Fruit fly (Drosophila melanogaster): ENCODE measurements around the gene hec.
A peak's percentile ranks its signal among the peaks of the same experiment; 100 is the strongest.

Gene hec

DNA sequence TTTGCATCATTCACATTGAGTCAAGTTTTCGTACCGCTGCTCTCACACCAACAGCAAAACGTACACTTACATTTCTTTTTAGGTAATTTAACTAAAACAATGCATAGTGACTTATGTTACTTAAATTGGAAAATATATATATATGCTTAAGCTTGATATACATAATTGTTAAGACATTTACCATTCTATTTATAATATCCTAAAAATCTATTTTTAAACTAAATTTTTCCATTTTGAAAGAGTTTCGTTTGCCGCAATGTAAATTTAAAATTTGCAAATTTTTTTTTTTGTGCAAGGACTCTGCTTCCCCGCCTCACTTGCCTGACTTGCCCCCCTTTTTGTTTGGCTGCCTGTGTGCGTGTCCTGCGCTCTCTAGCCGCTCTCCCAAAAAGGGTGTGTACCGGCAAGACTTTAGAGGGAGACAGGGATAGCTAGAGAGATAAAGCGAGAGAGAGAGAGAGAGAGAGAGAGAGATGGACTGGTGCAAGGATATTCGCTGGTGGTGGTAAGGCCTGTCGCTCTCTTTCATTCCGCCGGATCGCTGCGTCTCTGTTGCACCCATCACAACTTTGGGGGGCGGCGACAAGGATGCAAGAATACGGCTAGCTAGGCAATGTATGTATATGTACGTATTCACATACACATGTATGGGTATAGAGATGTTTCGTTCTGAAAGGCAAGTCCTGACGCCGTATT lies 19.3 kb downstream of the hec start (continued):
- TF ChIP-seq CG9215 (GFP tag; IDR thresholded peaks at IDR 0.05): no peak
- TF ChIP-seq CG10274 (GFP tag; optimal IDR thresholded peaks at IDR 0.05): no peak
- no peak for TF ChIP-seq CG5245 (GFP tag; optimal IDR thresholded peaks at IDR 0.05)
- TF ChIP-seq CG17361 (GFP tag; IDR thresholded peaks at IDR 0.05): peak; percentile 56
- peak; percentile 55 for TF ChIP-seq fd96Cb (tag; optimal IDR thresholded peaks at IDR 0.05)
- no peak; the same call in 1 of the 2 replicates for TF ChIP-seq sisA (GFP tag; IDR thresholded peaks at IDR 0.05)
- TF ChIP-seq CG11247 (GFP tag; IDR thresholded peaks at IDR 0.05): no peak
- no peak for TF ChIP-seq CG11560 (tag; IDR thresholded peaks at IDR 0.05)
- no peak for TF ChIP-seq bigmax (GFP tag; optimal IDR thresholded peaks at IDR 0.05)
- no peak for TF ChIP-seq CG4854 (GFP tag; optimal IDR thresholded peaks at IDR 0.05)
- TF ChIP-seq CG2202 (tag; optimal IDR thresholded peaks at IDR 0.05): no peak
- TF ChIP-seq NfI (GFP tag; optimal IDR thresholded peaks at IDR 0.05): peak; percentile 4
- TF ChIP-seq CG17568 (GFP tag; optimal IDR thresholded peaks at IDR 0.05): no peak
- no peak for TF ChIP-seq CG12942 (GFP tag; optimal IDR thresholded peaks at IDR 0.05)
- TF ChIP-seq NC2β (GFP tag; optimal IDR thresholded peaks at IDR 0.05): no peak
- peak; percentile 54 for TF ChIP-seq yki (optimal IDR thresholded peaks at IDR 0.05)
- no peak for TF ChIP-seq Sry-δ (GFP tag; optimal IDR thresholded peaks at IDR 0.05)
- TF ChIP-seq CG11723 (GFP tag; optimal IDR thresholded peaks at IDR 0.05): no peak
- TF ChIP-seq CG7556 (GFP tag; optimal IDR thresholded peaks at IDR 0.05): peak; percentile 69
- no peak for TF ChIP-seq sima (GFP tag; optimal IDR thresholded peaks at IDR 0.05)
- peak; percentile 44 for TF ChIP-seq CG6854 (GFP tag; optimal IDR thresholded peaks at IDR 0.05)
- peak; percentile 70 to 80 for TF ChIP-seq Trl (optimal IDR thresholded peaks at IDR 0.05)
- TF ChIP-seq Trl (GFP tag; optimal IDR thresholded peaks at IDR 0.05): no peak
- no peak for TF ChIP-seq bab2 (GFP tag; optimal IDR thresholded peaks at IDR 0.05)
- TF ChIP-seq hth (optimal IDR thresholded peaks at IDR 0.05): no peak
- no peak for TF ChIP-seq CG43689 (GFP tag; IDR thresholded peaks at IDR 0.05)
- no peak for TF ChIP-seq ash1 (GFP tag; optimal IDR thresholded peaks at IDR 0.05)
- no peak for TF ChIP-seq Dad (GFP tag; optimal IDR thresholded peaks at IDR 0.05)
- TF ChIP-seq CG3726 (GFP tag; IDR thresholded peaks at IDR 0.05): no peak
- peak; percentile 20 for TF ChIP-seq Hr3 (GFP tag; optimal IDR thresholded peaks at IDR 0.05)
- peak; percentile 40; the same call in 1 of the 3 replicates for TF ChIP-seq CG7357 (GFP tag; IDR thresholded peaks at IDR 0.05)
- TF ChIP-seq Xrp1 (GFP tag; IDR thresholded peaks at IDR 0.05): no peak
- TF ChIP-seq nmo (GFP tag; optimal IDR thresholded peaks at IDR 0.05): peak; percentile 57
- TF ChIP-seq CG15696 (tag; optimal IDR thresholded peaks at IDR 0.05): no peak
- peak in 1 of 2 experiments; percentile 45 for TF ChIP-seq insv (GFP tag; optimal IDR thresholded peaks at IDR 0.05)
- TF ChIP-seq CG4360 (GFP tag; IDR thresholded peaks at IDR 0.05): no peak
- TF ChIP-seq Mes4 (GFP tag; optimal IDR thresholded peaks at IDR 0.05): no peak
- TF ChIP-seq stwl (tag; optimal IDR thresholded peaks at IDR 0.05): no peak
- peak; percentile 35 for TF ChIP-seq CG3281 (GFP tag; optimal IDR thresholded peaks at IDR 0.05)
- no peak for TF ChIP-seq corto (GFP tag; optimal IDR thresholded peaks at IDR 0.05)
- no peak for TF ChIP-seq pfk (GFP tag; optimal IDR thresholded peaks at IDR 0.05)
- TF ChIP-seq CG6272 (GFP tag; IDR thresholded peaks at IDR 0.05): no peak
- TF ChIP-seq sim (GFP tag; IDR thresholded peaks at IDR 0.05): no peak
- peak; percentile 70 for TF ChIP-seq CG31441 (GFP tag; IDR thresholded peaks at IDR 0.05)
- TF ChIP-seq CG7963 (GFP tag; IDR thresholded peaks at IDR 0.05; ENCODE audit: partially characterized antibody): no peak
- TF ChIP-seq Nf-YA (GFP tag; IDR thresholded peaks at IDR 0.05): no peak
- no peak for TF ChIP-seq ind (GFP tag; optimal IDR thresholded peaks at IDR 0.05)
- TF ChIP-seq CG10654 (GFP tag; optimal IDR thresholded peaks at IDR 0.05): no peak
- TF ChIP-seq onecut (GFP tag; IDR thresholded peaks at IDR 0.05): no peak
- TF ChIP-seq CG1647 (GFP tag; optimal IDR thresholded peaks at IDR 0.05): no peak
- TF ChIP-seq esg (GFP tag; conservative IDR thresholded peaks at IDR 0.05): no peak
- no peak for TF ChIP-seq CG31365 (tag; optimal IDR thresholded peaks at IDR 0.05)

All from whole organism, embryonic.